Worm (Caenorhabditis elegans): ENCODE measurements around the gene T09D3.3.

T09D3.3 gene

DNA sequence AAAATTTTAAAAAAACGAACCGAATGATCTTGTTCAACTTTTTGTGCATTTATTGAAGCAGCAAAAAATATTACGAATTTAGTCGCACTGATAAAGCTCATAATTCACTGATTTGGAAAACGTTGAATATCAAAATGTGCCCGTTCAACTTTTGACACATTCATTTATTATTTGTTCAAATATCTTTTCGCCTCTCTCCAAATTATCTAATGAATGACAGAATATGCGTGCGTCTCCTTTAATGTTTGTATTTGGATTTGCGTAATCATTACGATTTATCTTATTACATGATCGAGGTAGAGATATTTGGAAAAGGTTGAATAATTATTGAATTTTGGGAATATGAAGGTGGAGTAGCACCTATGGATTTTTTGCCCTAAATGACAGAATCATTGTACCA lies at the start of gene T09D3.3:
T09D3.3 (minus strand) TSS at position 101 of the 400 bp plus-strand sequence.
- TF ChIP-seq aly-1 (tag; optimal IDR thresholded peaks at IDR 0.05) (no peak), scrt-1 (GFP tag; IDR thresholded peaks at IDR 0.05) (no peak), F13C5.2 (tag; optimal IDR thresholded peaks at IDR 0.05) (no peak), pes-1 (GFP tag; IDR thresholded peaks at IDR 0.05) (no peak), ama-1 (optimal IDR thresholded peaks at IDR 0.05) (no peak), tra-4 (tag; optimal IDR thresholded peaks at IDR 0.05) (no peak), ceh-36 (tag; optimal IDR thresholded peaks at IDR 0.05) (no peak), B0310.2 (tag; optimal IDR thresholded peaks at IDR 0.05) (no peak), ceh-13 (GFP tag; optimal IDR thresholded peaks at IDR 0.05) (no peak), sea-1 (GFP tag; conservative IDR thresholded peaks at IDR 0.05) (no peak), ets-7 (tag; optimal IDR thresholded peaks at IDR 0.05) (no peak), hmbx-1 (tag; optimal IDR thresholded peaks at IDR 0.05) (no peak)

DNA sequence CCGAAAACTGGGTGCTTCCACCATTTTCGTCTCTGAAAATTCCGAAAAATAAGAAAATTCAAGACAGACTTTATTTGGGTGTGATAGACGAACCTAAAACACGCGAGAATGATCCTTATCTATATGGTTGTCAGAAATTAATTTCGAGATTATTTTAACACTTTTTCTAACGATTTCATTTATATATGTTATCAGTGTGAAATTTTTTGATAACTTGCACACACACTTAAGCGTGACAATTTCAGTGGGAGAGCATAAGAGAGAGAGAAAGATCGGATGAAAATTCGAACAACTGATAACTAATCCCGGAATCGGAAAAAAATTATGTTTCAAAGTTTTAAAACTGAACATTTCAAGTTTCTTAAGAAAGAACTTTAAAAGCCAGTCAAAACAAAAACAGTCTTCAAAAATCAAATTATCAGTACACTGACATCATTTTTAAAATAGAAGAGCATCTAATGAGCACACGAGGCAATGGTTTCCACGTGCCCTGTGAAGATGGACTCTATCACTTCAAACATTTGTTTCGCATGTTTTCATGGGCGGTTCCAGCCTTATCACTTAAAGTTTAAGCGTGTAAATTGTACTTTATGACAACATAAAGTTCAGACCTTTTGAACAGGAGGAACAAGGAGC lies 43.7 kb upstream of the T09D3.3 start, which contains the start of gene C35A11.4:
C35A11.4 (minus strand) TSS at position 156 of the 636 bp plus-strand sequence.
- TF ChIP-seq scrt-1 (GFP tag; IDR thresholded peaks at IDR 0.05): no peak
- no peak for TF ChIP-seq tra-4 (tag; optimal IDR thresholded peaks at IDR 0.05)
- TF ChIP-seq ama-1 (optimal IDR thresholded peaks at IDR 0.05): no peak
- no peak for TF ChIP-seq flt-1 (GFP tag; IDR thresholded peaks at IDR 0.05)
- TF ChIP-seq hnd-1 (tag; optimal IDR thresholded peaks at IDR 0.05): no peak
- no peak for TF ChIP-seq F13C5.2 (tag; optimal IDR thresholded peaks at IDR 0.05)

DNA sequence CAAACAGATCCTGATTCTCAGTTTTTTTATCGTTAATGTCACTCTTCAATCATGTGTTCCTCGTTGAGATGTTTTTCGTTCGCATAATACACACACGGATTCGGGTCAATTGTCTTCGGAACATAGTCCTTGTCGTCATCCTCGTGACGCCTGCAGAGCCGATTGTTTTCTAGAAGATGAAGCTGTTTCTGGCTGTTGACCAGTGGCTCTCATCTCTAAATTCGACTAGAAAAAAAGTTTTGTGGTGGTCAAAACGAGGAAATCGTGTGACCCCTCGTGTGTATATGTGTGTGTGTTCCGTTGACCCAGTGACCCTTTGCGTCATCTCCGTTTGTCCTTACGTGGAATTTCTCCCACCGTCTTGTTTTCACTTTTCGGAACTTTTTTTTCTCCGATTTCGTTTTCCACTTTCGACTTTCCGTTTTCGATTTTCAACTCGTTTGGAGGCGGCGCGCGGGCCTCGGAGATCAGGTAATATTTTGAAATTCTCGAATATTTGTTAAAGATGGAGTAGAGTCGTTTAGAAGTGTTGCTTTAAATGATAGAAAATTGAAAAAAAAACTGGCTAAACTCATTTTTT lies 36.6 kb upstream of the T09D3.3 start, which contains the start of gene C35A11.2:
C35A11.2 (plus strand) TSS at position 386 of the 580 bp plus-strand sequence.
- TF ChIP-seq ceh-36 (tag; optimal IDR thresholded peaks at IDR 0.05) (no peak), sea-1 (GFP tag; conservative IDR thresholded peaks at IDR 0.05) (no peak), hnd-1 (tag; optimal IDR thresholded peaks at IDR 0.05) (no peak), tbx-11 (GFP tag; IDR thresholded peaks at IDR 0.05) (no peak), F13C5.2 (tag; optimal IDR thresholded peaks at IDR 0.05) (no peak), B0310.2 (tag; optimal IDR thresholded peaks at IDR 0.05) (no peak), tra-4 (tag; optimal IDR thresholded peaks at IDR 0.05) (no peak), ets-7 (tag; optimal IDR thresholded peaks at IDR 0.05) (no peak), tbx-37 (GFP tag; conservative IDR thresholded peaks at IDR 0.05) (no peak), scrt-1 (GFP tag; IDR thresholded peaks at IDR 0.05) (no peak), hmg-4 (GFP tag; optimal IDR thresholded peaks at IDR 0.05) (no peak), flt-1 (GFP tag; IDR thresholded peaks at IDR 0.05) (no peak), ama-1 (optimal IDR thresholded peaks at IDR 0.05) (no peak), ceh-13 (GFP tag; optimal IDR thresholded peaks at IDR 0.05) (no peak), aly-1 (tag; optimal IDR thresholded peaks at IDR 0.05) (no peak)

- TF ChIP-seq ets-7 (tag; optimal IDR thresholded peaks at IDR 0.05) (no peak), ceh-36 (tag; optimal IDR thresholded peaks at IDR 0.05) (no peak), hnd-1 (tag; optimal IDR thresholded peaks at IDR 0.05) (no peak), scrt-1 (GFP tag; IDR thresholded peaks at IDR 0.05) (no peak), tbx-11 (GFP tag; IDR thresholded peaks at IDR 0.05) (no peak), pes-1 (GFP tag; IDR thresholded peaks at IDR 0.05) (no peak)
These were observed 22.7 kb upstream of the T09D3.3 start, which contains the start of gene C35A11.3 for ce11 chrV:5372118-5372517. TSS of gene C35A11.3 (plus strand) at chrV:5372418.

DNA sequence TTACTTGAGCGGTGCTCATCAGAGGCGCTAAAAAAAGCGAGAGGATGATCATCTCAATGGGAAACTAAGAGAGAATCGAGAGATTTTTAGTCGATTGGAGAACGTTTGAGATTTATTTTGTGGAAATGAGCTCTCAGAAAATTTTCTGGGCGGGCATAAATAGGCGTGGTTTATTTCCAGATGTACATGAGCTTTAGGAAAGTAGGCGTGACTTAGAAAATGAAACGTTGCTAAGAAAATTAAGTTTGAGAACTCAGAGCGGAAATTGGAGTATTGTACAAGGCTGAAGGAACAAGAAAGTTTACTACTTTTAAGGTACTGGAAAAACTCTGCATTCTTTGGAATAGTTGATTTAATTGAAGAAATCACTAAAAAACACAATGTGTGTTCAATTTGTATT lies 19.4 kb upstream of the T09D3.3 start, which contains the start of gene T09D3.9:
T09D3.9 (minus strand) TSS at position 101 of the 400 bp plus-strand sequence.
- TF ChIP-seq ceh-36 (tag; optimal IDR thresholded peaks at IDR 0.05) (no peak), tra-4 (tag; optimal IDR thresholded peaks at IDR 0.05) (no peak), ceh-13 (GFP tag; optimal IDR thresholded peaks at IDR 0.05) (no peak)

ce11 chrV:5364863-5365262 lies 15.5 kb upstream of the T09D3.3 start, which contains the start of gene T09D3.8:
TSS of gene T09D3.8 (plus strand) at chrV:5365163.
- TF ChIP-seq tra-4 (tag; optimal IDR thresholded peaks at IDR 0.05) (no peak), F13C5.2 (tag; optimal IDR thresholded peaks at IDR 0.05) (no peak), hmbx-1 (tag; optimal IDR thresholded peaks at IDR 0.05) (no peak)

DNA sequence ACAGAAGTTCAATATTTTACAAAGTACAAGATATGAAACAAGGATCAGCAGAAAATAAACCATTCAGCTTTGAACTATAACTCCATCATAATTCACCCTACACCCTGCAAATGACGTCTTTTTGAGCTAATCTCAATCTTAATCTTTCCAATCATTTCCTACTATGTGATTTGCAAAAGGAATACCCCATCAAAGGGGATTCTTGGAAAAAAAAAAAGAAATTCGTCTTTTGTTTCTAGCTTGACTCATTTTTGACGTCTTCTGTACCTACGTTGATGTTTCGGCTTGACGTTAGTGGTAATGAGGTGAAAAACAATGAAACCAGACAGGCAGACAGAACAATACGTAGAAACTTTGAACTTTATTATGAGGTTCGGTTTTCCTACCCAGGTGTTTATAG lies 12.8 kb upstream of the T09D3.3 start:
- TF ChIP-seq ama-1 (optimal IDR thresholded peaks at IDR 0.05) (no peak), ets-7 (tag; optimal IDR thresholded peaks at IDR 0.05) (no peak), hmg-4 (GFP tag; optimal IDR thresholded peaks at IDR 0.05) (no peak), pes-1 (GFP tag; IDR thresholded peaks at IDR 0.05) (no peak), hnd-1 (tag; optimal IDR thresholded peaks at IDR 0.05) (no peak)

DNA sequence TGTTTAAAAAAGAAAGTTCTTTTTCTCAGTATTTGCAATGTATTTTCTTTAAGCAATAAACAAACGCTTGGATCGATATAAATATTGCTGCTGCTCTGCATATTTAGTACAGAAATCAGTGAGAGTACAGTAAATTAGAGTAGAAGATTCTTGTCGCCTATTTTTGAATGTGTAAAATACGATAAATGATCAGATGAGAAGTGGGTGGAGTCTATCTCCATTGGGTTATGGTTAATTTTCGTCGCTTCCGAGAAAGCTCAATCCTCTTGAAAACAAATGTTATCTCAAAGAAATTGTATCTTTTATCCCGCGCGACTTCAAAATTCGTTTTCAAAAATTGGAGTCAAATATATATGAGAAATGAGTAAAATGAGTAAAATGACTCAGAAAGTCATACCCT lies 9.4 kb upstream of the T09D3.3 start, which contains the start of gene nhr-216:
nhr-216 (minus strand) TSS at position 101 of the 400 bp plus-strand sequence.
- TF ChIP-seq pes-1 (GFP tag; IDR thresholded peaks at IDR 0.05) (no peak), scrt-1 (GFP tag; IDR thresholded peaks at IDR 0.05) (no peak), hmg-4 (GFP tag; optimal IDR thresholded peaks at IDR 0.05) (no peak), tbx-11 (GFP tag; IDR thresholded peaks at IDR 0.05) (no peak), F13C5.2 (tag; optimal IDR thresholded peaks at IDR 0.05) (no peak)

DNA sequence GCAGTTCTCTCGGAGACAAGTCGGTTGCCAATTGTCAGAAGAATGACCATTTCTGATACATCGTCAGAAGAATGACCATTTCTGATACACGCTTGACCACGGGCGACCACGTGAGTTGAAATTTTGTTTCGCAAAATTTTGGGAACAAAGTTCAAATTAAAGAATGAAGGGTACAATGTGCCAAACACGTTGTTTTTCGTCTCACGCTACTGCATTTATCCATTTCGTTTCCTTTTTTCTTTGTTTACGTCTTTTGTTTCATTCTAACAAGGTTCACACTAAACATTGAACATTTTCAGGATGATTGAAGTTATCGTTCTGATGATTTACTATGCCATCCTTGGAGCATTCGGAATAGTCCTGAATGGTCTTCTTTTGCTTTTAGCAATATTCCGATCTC lies 2.1 kb upstream of the T09D3.3 start, which contains the start of gene srd-9:
srd-9 (plus strand) TSS at position 301 of the 400 bp plus-strand sequence.
- no peak for TF ChIP-seq F13C5.2 (tag; optimal IDR thresholded peaks at IDR 0.05)
- no peak for TF ChIP-seq hmbx-1 (tag; optimal IDR thresholded peaks at IDR 0.05)
